Worm (Caenorhabditis elegans): Measurements from ENCODE around the gene dhs-11.
A peak's percentile ranks its signal among the peaks of the same experiment; 100 is the strongest.

The dhs-11 gene

ce11 chrIII:10603248-10603647 lies 39.4 kb downstream of the dhs-11 start, which contains the start of gene Y39A1A.2:
Gene Y39A1A.2, minus strand, starts transcription at chrIII:10603566.
- TF ChIP-seq hlh-6 (tag; optimal IDR thresholded peaks at IDR 0.05) (no peak), pat-9 (tag; optimal IDR thresholded peaks at IDR 0.05) (no peak), pag-3 (tag; optimal IDR thresholded peaks at IDR 0.05; ENCODE audit: borderline replicate concordance) (no peak), F13H6.1 (tag; optimal IDR thresholded peaks at IDR 0.05) (no peak), lim-6 (tag; optimal IDR thresholded peaks at IDR 0.05) (no peak), nfya-1 (tag; optimal IDR thresholded peaks at IDR 0.05) (no peak), pha-2 (tag; optimal IDR thresholded peaks at IDR 0.05) (no peak)

ce11 chrIII:10600894-10601293 lies 41.8 kb downstream of the dhs-11 start:
- TF ChIP-seq hlh-6 (tag; optimal IDR thresholded peaks at IDR 0.05) (no peak), ceh-14 (tag; optimal IDR thresholded peaks at IDR 0.05) (no peak), pqm-1 (tag; optimal IDR thresholded peaks at IDR 0.05) (no peak), pag-3 (tag; optimal IDR thresholded peaks at IDR 0.05; ENCODE audit: borderline replicate concordance) (no peak), pax-1 (tag; optimal IDR thresholded peaks at IDR 0.05) (no peak), sox-2 (GFP tag; IDR thresholded peaks at IDR 0.05) (no peak), K02D7.2 (tag; optimal IDR thresholded peaks at IDR 0.05) (no peak), nhr-232 (tag; optimal IDR thresholded peaks at IDR 0.05) (no peak), elt-4 (tag; optimal IDR thresholded peaks at IDR 0.05) (no peak), pha-2 (tag; optimal IDR thresholded peaks at IDR 0.05) (no peak), odd-2 (tag; optimal IDR thresholded peaks at IDR 0.05) (no peak), ceh-30 (tag; optimal IDR thresholded peaks at IDR 0.05) (no peak), hlh-15 (tag; optimal IDR thresholded peaks at IDR 0.05) (no peak), C08G9.2 (tag; optimal IDR thresholded peaks at IDR 0.05) (no peak), ets-4 (tag; optimal IDR thresholded peaks at IDR 0.05) (no peak), tbx-7 (tag; optimal IDR thresholded peaks at IDR 0.05) (no peak), Y22D7AL.16 (tag; optimal IDR thresholded peaks at IDR 0.05) (no peak)

- TF ChIP-seq ceh-14 (tag; optimal IDR thresholded peaks at IDR 0.05): no peak
- TF ChIP-seq Y22D7AL.16 (tag; optimal IDR thresholded peaks at IDR 0.05): no peak
- TF ChIP-seq ceh-2 (tag; optimal IDR thresholded peaks at IDR 0.05): no peak
- TF ChIP-seq dve-1 (tag; optimal IDR thresholded peaks at IDR 0.05): no peak
- no peak for TF ChIP-seq gmeb-2 (tag; optimal IDR thresholded peaks at IDR 0.05)
- no peak for TF ChIP-seq rnt-1 (tag; optimal IDR thresholded peaks at IDR 0.05)
- no peak for TF ChIP-seq ceh-30 (tag; optimal IDR thresholded peaks at IDR 0.05)
- no peak for TF ChIP-seq che-1 (tag; optimal IDR thresholded peaks at IDR 0.05)
- TF ChIP-seq nfya-1 (tag; optimal IDR thresholded peaks at IDR 0.05): no peak
Observed at ce11 chrIII:10600138-10600626, 42.5 kb downstream of the dhs-11 start, which contains the start of gene epg-6. Gene epg-6, minus strand, starts transcription at chrIII:10600188.

- TF ChIP-seq zip-5 (tag; optimal IDR thresholded peaks at IDR 0.05): no peak
- TF ChIP-seq ceh-2 (tag; optimal IDR thresholded peaks at IDR 0.05): no peak
- no peak for TF ChIP-seq ceh-30 (tag; optimal IDR thresholded peaks at IDR 0.05)
- no peak for TF ChIP-seq ceh-9 (tag; optimal IDR thresholded peaks at IDR 0.05)
- no peak for TF ChIP-seq pag-3 (tag; optimal IDR thresholded peaks at IDR 0.05; ENCODE audit: borderline replicate concordance)
- peak; percentile 4 for TF ChIP-seq ceh-14 (tag; optimal IDR thresholded peaks at IDR 0.05)
- TF ChIP-seq ceh-34 (tag; optimal IDR thresholded peaks at IDR 0.05): no peak
- peak; percentile 11 for TF ChIP-seq nfya-1 (tag; optimal IDR thresholded peaks at IDR 0.05)
- TF ChIP-seq ceh-18 (tag; optimal IDR thresholded peaks at IDR 0.05): peak; percentile 5
- TF ChIP-seq fkh-6 (tag; optimal IDR thresholded peaks at IDR 0.05): no peak
- TF ChIP-seq sox-4 (tag; optimal IDR thresholded peaks at IDR 0.05): no peak
- peak; percentile 34 for TF ChIP-seq unc-42 (tag; optimal IDR thresholded peaks at IDR 0.05)
- peak; percentile 45 for TF ChIP-seq ceh-31 (tag; optimal IDR thresholded peaks at IDR 0.05)
- TF ChIP-seq ceh-22 (tag; optimal IDR thresholded peaks at IDR 0.05): no peak
- no peak for TF ChIP-seq unc-55 (GFP tag; optimal IDR thresholded peaks at IDR 0.05)
- no peak for TF ChIP-seq pax-1 (tag; optimal IDR thresholded peaks at IDR 0.05)
- no peak for TF ChIP-seq K09A11.1 (tag; optimal IDR thresholded peaks at IDR 0.05; ENCODE audit: insufficient read depth)
- TF ChIP-seq pha-2 (tag; optimal IDR thresholded peaks at IDR 0.05): no peak
- TF ChIP-seq hlh-30 (tag; optimal IDR thresholded peaks at IDR 0.05; ENCODE audit: insufficient read depth): peak; percentile 98
- TF ChIP-seq unc-86 (tag; optimal IDR thresholded peaks at IDR 0.05): no peak
Observed at ce11 chrIII:10599699-10600098, 43.0 kb downstream of the dhs-11 start.
